Worm (Caenorhabditis elegans): ENCODE measurements around the gene C54C6.7.

The C54C6.7 gene

ce11 chrIII:3546323-3546722, at the start of gene C54C6.7:
Gene C54C6.7 (minus strand): TSS chrIII:3546423.
- no peak for TF ChIP-seq sea-2 (GFP tag; optimal IDR thresholded peaks at IDR 0.05)
- TF ChIP-seq mml-1 (tag; optimal IDR thresholded peaks at IDR 0.05): no peak
- no peak for TF ChIP-seq jun-1 (tag; optimal IDR thresholded peaks at IDR 0.05)
- TF ChIP-seq nhr-43 (tag; optimal IDR thresholded peaks at IDR 0.05; ENCODE audit: poor library complexity, severe bottlenecking): no peak
- TF ChIP-seq egl-5 (tag; optimal IDR thresholded peaks at IDR 0.05): no peak
- TF ChIP-seq skn-1 (tag; optimal IDR thresholded peaks at IDR 0.05): no peak
- TF ChIP-seq R02D3.7 (tag; optimal IDR thresholded peaks at IDR 0.05): no peak
- no peak for TF ChIP-seq nfya-1 (tag; optimal IDR thresholded peaks at IDR 0.05; ENCODE audit: insufficient read depth)
- TF ChIP-seq pha-4 (tag; optimal IDR thresholded peaks at IDR 0.05): no peak
- TF ChIP-seq elt-3 (tag; optimal IDR thresholded peaks at IDR 0.05): no peak
- no peak for TF ChIP-seq ceh-28 (tag; optimal IDR thresholded peaks at IDR 0.05)
- TF ChIP-seq ZK546.5 (tag; optimal IDR thresholded peaks at IDR 0.05): no peak
- TF ChIP-seq lin-39 (tag; optimal IDR thresholded peaks at IDR 0.05): no peak

- peak; percentile 75 for TF ChIP-seq nfya-1 (tag; optimal IDR thresholded peaks at IDR 0.05; ENCODE audit: insufficient read depth)
- no peak for TF ChIP-seq hmg-11 (tag; optimal IDR thresholded peaks at IDR 0.05)
These were observed 48.5 kb upstream of the C54C6.7 start for ce11 chrIII:3594681-3595080.

DNA sequence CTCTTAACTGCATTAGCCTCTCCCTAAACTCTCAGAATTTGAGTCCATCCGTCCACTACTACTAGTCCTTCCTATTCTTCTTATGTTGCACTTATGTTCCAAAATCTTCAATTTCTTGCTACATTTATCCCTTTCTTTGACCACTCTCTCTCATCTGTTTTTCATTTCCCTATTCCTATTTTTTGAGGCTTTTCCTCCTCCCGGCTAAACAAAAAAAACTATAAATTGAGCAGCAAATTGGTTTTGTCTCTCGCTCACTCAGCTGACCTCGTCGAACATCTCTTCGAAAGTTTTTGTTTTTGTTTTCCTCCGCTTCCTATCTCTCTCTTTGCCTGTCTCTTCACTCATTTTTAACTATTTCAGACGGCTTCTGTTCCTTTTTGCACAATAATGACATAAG, 44.1 kb upstream of the C54C6.7 start, which contains the start of gene ptp-1:
ptp-1 (plus strand) TSS at position 358 of the 400 bp plus-strand sequence.
- TF ChIP-seq zag-1 (tag; optimal IDR thresholded peaks at IDR 0.05): no peak
- peak; percentile 70 for TF ChIP-seq egl-5 (tag; optimal IDR thresholded peaks at IDR 0.05)

DNA sequence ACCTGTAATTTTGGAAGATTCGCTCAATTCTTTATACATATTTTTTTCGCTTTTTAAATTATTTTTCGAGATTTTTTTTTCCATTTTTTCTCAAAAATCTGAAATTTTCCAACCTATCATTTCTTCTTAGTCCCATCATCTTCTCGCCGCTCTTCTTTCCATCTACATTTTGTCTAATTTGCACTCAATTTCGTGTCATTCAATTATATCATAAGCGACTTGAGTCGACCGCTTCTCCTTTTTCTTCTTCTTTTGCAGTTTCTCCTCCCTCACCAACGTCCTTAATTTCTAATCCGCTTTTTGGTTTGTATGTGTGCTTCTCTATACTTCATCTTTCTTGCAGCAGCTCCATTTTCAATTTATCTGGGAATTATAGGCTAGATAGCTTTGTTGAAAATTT, 42.0 kb upstream of the C54C6.7 start:
- no peak for TF ChIP-seq ceh-16 (tag; optimal IDR thresholded peaks at IDR 0.05)
- no peak for TF ChIP-seq mml-1 (tag; optimal IDR thresholded peaks at IDR 0.05)
- TF ChIP-seq skn-1 (tag; optimal IDR thresholded peaks at IDR 0.05): no peak
- TF ChIP-seq egl-27 (tag; optimal IDR thresholded peaks at IDR 0.05): no peak
- TF ChIP-seq nhr-23 (tag; optimal IDR thresholded peaks at IDR 0.05): no peak
- TF ChIP-seq unc-39 (tag; optimal IDR thresholded peaks at IDR 0.05): no peak
- no peak for TF ChIP-seq ceh-28 (tag; optimal IDR thresholded peaks at IDR 0.05)
- no peak for TF ChIP-seq nhr-77 (tag; optimal IDR thresholded peaks at IDR 0.05)
- no peak for TF ChIP-seq lin-15B (tag; optimal IDR thresholded peaks at IDR 0.05)
- no peak for TF ChIP-seq ceh-9 (tag; optimal IDR thresholded peaks at IDR 0.05)
- TF ChIP-seq nhr-28 (tag; optimal IDR thresholded peaks at IDR 0.05): no peak

- TF ChIP-seq hmg-11 (tag; optimal IDR thresholded peaks at IDR 0.05): peak; percentile 16
- TF ChIP-seq ztf-11 (tag; optimal IDR thresholded peaks at IDR 0.05): no peak
These were observed 37.1 kb upstream of the C54C6.7 start for ce11 chrIII:3583341-3583740.

DNA sequence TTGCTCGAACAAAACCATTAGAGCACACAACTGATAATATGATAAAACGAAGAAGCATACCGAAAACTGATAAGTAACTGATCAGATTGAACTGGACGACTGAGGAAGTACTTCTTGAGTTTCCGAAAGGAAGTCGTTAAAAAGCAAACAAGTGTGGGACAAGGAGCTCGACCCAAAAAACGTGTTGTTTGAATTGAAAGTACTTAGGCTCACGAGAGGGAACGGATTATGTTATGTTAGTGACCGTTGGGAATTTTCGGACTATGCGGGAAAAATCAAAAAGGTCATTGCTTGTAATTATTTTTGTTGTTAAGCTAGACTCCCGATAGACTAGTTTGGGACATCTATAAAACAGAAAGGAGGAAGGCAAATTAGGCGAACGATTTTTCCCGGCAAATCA, 35.4 kb upstream of the C54C6.7 start, which contains the start of gene C48D5.3:
C48D5.3 (minus strand) TSS at position 101 of the 400 bp plus-strand sequence.
- no peak for TF ChIP-seq unc-39 (tag; optimal IDR thresholded peaks at IDR 0.05)
- TF ChIP-seq nhr-43 (tag; optimal IDR thresholded peaks at IDR 0.05; ENCODE audit: poor library complexity, severe bottlenecking): no peak
- no peak for TF ChIP-seq skn-1 (tag; optimal IDR thresholded peaks at IDR 0.05)
- TF ChIP-seq egl-5 (tag; optimal IDR thresholded peaks at IDR 0.05): no peak
- TF ChIP-seq ama-1 (optimal IDR thresholded peaks at IDR 0.05): no peak
- no peak for TF ChIP-seq lin-15B (tag; optimal IDR thresholded peaks at IDR 0.05)
- TF ChIP-seq ztf-11 (tag; optimal IDR thresholded peaks at IDR 0.05): no peak
- no peak for TF ChIP-seq elt-1 (tag; optimal IDR thresholded peaks at IDR 0.05)
- TF ChIP-seq ceh-9 (tag; optimal IDR thresholded peaks at IDR 0.05): no peak
- TF ChIP-seq nfya-1 (tag; optimal IDR thresholded peaks at IDR 0.05; ENCODE audit: insufficient read depth): no peak
- TF ChIP-seq R02D3.7 (tag; optimal IDR thresholded peaks at IDR 0.05): no peak
- no peak for TF ChIP-seq sea-2 (GFP tag; optimal IDR thresholded peaks at IDR 0.05)
- TF ChIP-seq daf-12 (tag; optimal IDR thresholded peaks at IDR 0.05): no peak

- TF ChIP-seq egl-27 (tag; optimal IDR thresholded peaks at IDR 0.05) (no peak), skn-1 (tag; optimal IDR thresholded peaks at IDR 0.05) (no peak), ceh-9 (tag; optimal IDR thresholded peaks at IDR 0.05) (no peak), nhr-77 (tag; optimal IDR thresholded peaks at IDR 0.05) (no peak), nfya-1 (tag; optimal IDR thresholded peaks at IDR 0.05; ENCODE audit: insufficient read depth) (no peak), aly-2 (tag; optimal IDR thresholded peaks at IDR 0.05) (no peak), daf-12 (tag; optimal IDR thresholded peaks at IDR 0.05) (no peak), ceh-28 (tag; optimal IDR thresholded peaks at IDR 0.05) (no peak), lsy-12 (tag; optimal IDR thresholded peaks at IDR 0.05) (no peak), R02D3.7 (tag; optimal IDR thresholded peaks at IDR 0.05) (no peak), ZK546.5 (tag; optimal IDR thresholded peaks at IDR 0.05) (no peak), unc-39 (tag; optimal IDR thresholded peaks at IDR 0.05) (no peak), zag-1 (tag; optimal IDR thresholded peaks at IDR 0.05) (no peak), nhr-76 (tag; optimal IDR thresholded peaks at IDR 0.05) (no peak), ztf-4 (tag; optimal IDR thresholded peaks at IDR 0.05) (no peak), nhr-28 (tag; optimal IDR thresholded peaks at IDR 0.05) (no peak)
These were observed 27.1 kb upstream of the C54C6.7 start, which contains the start of gene nhr-6 for ce11 chrIII:3573281-3573680. Gene nhr-6 (plus strand): TSS chrIII:3573581.

Measured in whole organism, L3 larva.